Fruit fly (Drosophila melanogaster) whole organism, adult: Measurements from ENCODE around the gene GCC185.

ENCODE experiments used
- CG11617 ChIP-seq: fragments of 200-800 bp; sonication (Bioruptor generic); optimal IDR thresholded peaks from 2 replicates; lab custom pipeline; 2017; ENCODE audit warnings: mild to moderate bottlenecking, missing biosample characterization, missing genetic modification reagents, missing genetic modification characterization
- CG12768 ChIP-seq: fragments of 200-800 bp; sonication (Bioruptor generic); optimal IDR thresholded peaks from 2 replicates; lab custom pipeline; 2017; ENCODE audit warnings: missing biosample characterization, missing genetic modification characterization, mild to moderate bottlenecking, moderate library complexity, missing genetic modification reagents
- CG14711 ChIP-seq: fragments of 200-800 bp; sonication (Bioruptor generic); optimal IDR thresholded peaks from 2 replicates; lab custom pipeline; 2018; ENCODE audit warnings: missing biosample characterization, mild to moderate bottlenecking, missing genetic modification characterization, moderate library complexity
- CG1620 ChIP-seq: fragments of 200-800 bp; sonication (Bioruptor generic); optimal IDR thresholded peaks from 2 replicates; lab custom pipeline; 2016; ENCODE audit warnings: missing biosample characterization, missing genetic modification characterization
- CG33017 ChIP-seq: fragments of 200-800 bp; sonication (Bioruptor generic); optimal IDR thresholded peaks from 2 replicates; lab custom pipeline; 2018; ENCODE audit warnings: missing biosample characterization, mild to moderate bottlenecking, missing genetic modification characterization, moderate library complexity
- CG5204 ChIP-seq: fragments of 200-800 bp; sonication (Bioruptor generic); optimal IDR thresholded peaks from 2 replicates; lab custom pipeline; 2016; ENCODE audit warnings: missing biosample characterization, missing genetic modification characterization
- CG7045 ChIP-seq: fragments of 200-800 bp; sonication (Bioruptor generic); optimal IDR thresholded peaks from 2 replicates; lab custom pipeline; 2017; ENCODE audit warnings: missing biosample characterization, mild to moderate bottlenecking, missing genetic modification characterization
- CG7101 ChIP-seq: fragments of 200-800 bp; sonication (Bioruptor generic); optimal IDR thresholded peaks from 2 replicates; lab custom pipeline; 2018; ENCODE audit warnings: missing biosample characterization, mild to moderate bottlenecking, missing genetic modification characterization, moderate library complexity
- Clk ChIP-seq: fragments of 200-800 bp; sonication (Bioruptor generic); optimal IDR thresholded peaks from 2 replicates; lab custom pipeline; 2017; ENCODE audit warnings: missing biosample characterization, missing genetic modification characterization
- Crg-1 ChIP-seq: fragments of 200-800 bp; sonication (Bioruptor generic); optimal IDR thresholded peaks from 2 replicates; lab custom pipeline; 2016; ENCODE audit warnings: missing biosample characterization, missing genetic modification characterization
- Hr96 ChIP-seq: fragments of 200-800 bp; sonication (Bioruptor generic); optimal IDR thresholded peaks from 2 replicates; lab custom pipeline; 2016; ENCODE audit warnings: missing biosample characterization, missing genetic modification characterization
- Mnt ChIP-seq: fragments of 200-800 bp; sonication (Bioruptor generic); optimal IDR thresholded peaks from 2 replicates; lab custom pipeline; 2016; ENCODE audit warnings: missing biosample characterization, mild to moderate bottlenecking, missing genetic modification characterization
- bab1 ChIP-seq: fragments of 200-800 bp; sonication (Bioruptor generic); optimal IDR thresholded peaks from 3 replicates; lab custom pipeline; 2019; ENCODE audit warnings: missing biosample characterization, mild to moderate bottlenecking, missing genetic modification characterization, moderate library complexity
- cic ChIP-seq: fragments of 200-800 bp; sonication (Bioruptor generic); optimal IDR thresholded peaks from 2 replicates; lab custom pipeline; 2017; ENCODE audit warnings: missing biosample characterization, mild to moderate bottlenecking, missing genetic modification characterization, moderate library complexity
- cnc ChIP-seq, 2 experiments: fragments of >200 bp; optimal IDR thresholded peaks; 2 replicates each; lab custom pipeline; 2017
- kay ChIP-seq: fragments of 200-800 bp; sonication (Bioruptor generic); peaks from one replicate; lab custom pipeline; 2016; ENCODE audit warnings: missing biosample characterization, missing genetic modification characterization, borderline replicate concordance
- ovo ChIP-seq: fragments of 200-800 bp; sonication (Bioruptor generic); optimal IDR thresholded peaks from 2 replicates; lab custom pipeline; 2016; ENCODE audit warnings: missing biosample characterization, missing genetic modification characterization
- pad ChIP-seq: fragments of 200-800 bp; sonication (Bioruptor generic); optimal IDR thresholded peaks from 3 replicates; lab custom pipeline; 2017; ENCODE audit warnings: missing biosample characterization, missing genetic modification characterization, mild to moderate bottlenecking, moderate library complexity, missing genetic modification reagents
- tj ChIP-seq: fragments of 200-800 bp; sonication (Bioruptor generic); optimal IDR thresholded peaks from 3 replicates; lab custom pipeline; 2017; ENCODE audit warnings: missing biosample characterization, mild to moderate bottlenecking, missing genetic modification characterization, moderate library complexity
- toe ChIP-seq: fragments of 200-800 bp; sonication (Bioruptor generic); optimal IDR thresholded peaks from 2 replicates; lab custom pipeline; 2016; ENCODE audit warnings: missing biosample characterization, missing genetic modification characterization

Gene GCC185

DNA sequence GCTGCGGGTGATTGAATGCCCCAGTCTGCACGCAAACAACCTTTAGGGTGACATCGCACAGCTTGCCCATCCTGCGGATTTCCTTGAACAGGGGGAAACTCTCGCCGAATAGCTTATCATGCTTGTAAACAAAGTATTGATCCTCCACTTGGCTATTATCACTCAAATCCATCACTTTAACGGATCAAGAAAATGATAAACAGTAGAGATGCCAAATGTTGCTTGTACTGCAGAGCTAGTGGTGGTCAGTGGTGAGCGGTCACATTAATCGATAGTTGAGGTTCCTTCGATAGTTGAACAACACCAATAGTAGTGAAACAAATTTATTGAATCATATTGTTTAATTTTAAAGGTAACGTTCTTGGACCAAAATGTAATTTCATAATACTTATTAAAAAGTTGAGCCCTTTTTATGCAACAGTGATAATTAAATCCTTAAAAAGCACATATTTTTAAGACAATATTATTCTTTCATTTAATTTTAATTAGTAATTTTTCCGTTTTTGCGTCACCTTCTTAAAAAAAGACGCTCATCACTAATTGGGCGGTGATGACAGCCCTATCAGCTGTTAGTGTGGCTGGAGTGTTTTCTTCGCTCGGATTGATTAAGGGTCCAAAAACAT, at the start of gene GCC185, which contains the start of gene KLHL18:
Gene GCC185, plus strand, starts transcription at position 571 of the 623 bp plus-strand sequence.
Gene KLHL18, minus strand, starts transcription at position 233 of the 623 bp plus-strand sequence.
- peak; percentile 61 for TF ChIP-seq pad (GFP tag; lab: Kevin White, UChicago)
- peak; percentile 78 for TF ChIP-seq CG5204 (GFP tag; lab: Kevin White, UChicago)
- peak; percentile 79 for TF ChIP-seq Hr96 (GFP tag; lab: Kevin White, UChicago)
- peak; percentile 72 for TF ChIP-seq Crg-1 (GFP tag; lab: Kevin White, UChicago)
- TF ChIP-seq CG14711: peak; percentile 92
- TF ChIP-seq Clk: peak; percentile 77
- peak; percentile 78 for TF ChIP-seq bab1 (GFP tag; lab: Kevin White, UChicago)
- peak; percentile 79 for TF ChIP-seq CG7101
- no peak for TF ChIP-seq kay (GFP tag; lab: Kevin White, UChicago)
- TF ChIP-seq CG11617 (GFP tag; lab: Kevin White, UChicago): peak; percentile 85
- no peak for TF ChIP-seq cnc (optimal IDR thresholded peaks at IDR 0.05; lab: Kevin White, UChicago)
- peak; percentile 66 for TF ChIP-seq ovo (GFP tag; lab: Kevin White, UChicago)
- peak; percentile 14 for TF ChIP-seq cic (GFP tag; lab: Kevin White, UChicago)
- TF ChIP-seq CG1620 (GFP tag; lab: Kevin White, UChicago): peak; percentile 78
- TF ChIP-seq Mnt: peak; percentile 68
- peak; percentile 75 for TF ChIP-seq CG12768 (GFP tag; lab: Kevin White, UChicago)
- TF ChIP-seq toe: peak; percentile 94
- peak; percentile 82 for TF ChIP-seq CG7045 (GFP tag; lab: Kevin White, UChicago)
- TF ChIP-seq tj: peak; percentile 64
- TF ChIP-seq CG33017 (tag; lab: Kevin White, UChicago): peak; percentile 53

DNA sequence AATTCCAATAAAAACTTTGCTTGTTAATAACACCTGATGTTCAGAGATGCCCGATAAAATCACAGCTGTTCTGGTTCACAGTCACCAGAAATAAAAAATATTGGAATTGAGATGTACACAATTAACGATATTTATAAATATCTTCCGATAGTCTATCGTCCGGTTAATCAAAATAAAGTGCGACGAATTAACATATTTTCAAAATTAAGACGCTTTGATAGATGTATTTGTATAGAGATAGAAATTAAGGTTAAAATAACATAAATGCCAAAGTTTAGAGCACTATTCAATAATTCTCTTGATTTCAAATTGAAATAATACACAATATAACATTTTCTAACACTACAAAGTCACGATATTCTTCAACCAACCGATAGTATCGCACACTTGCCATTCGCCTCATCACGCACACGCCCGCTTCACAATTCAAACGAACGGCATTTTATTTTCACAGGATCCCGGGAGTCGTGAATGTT, 47.8 kb upstream of the GCC185 start, which contains the start of the genes CG3281 and aurA:
Gene CG3281, minus strand, starts transcription at position 67 of the 476 bp plus-strand sequence.
Gene aurA, plus strand, starts transcription at position 386 of the 476 bp plus-strand sequence.
- TF ChIP-seq toe: peak; percentile 94
- peak; percentile 80 for TF ChIP-seq Clk
- peak; percentile 80 for TF ChIP-seq CG7101
- no peak for TF ChIP-seq kay (GFP tag; lab: Kevin White, UChicago)
- TF ChIP-seq CG14711: peak; percentile 69
- peak; percentile 72 for TF ChIP-seq pad (GFP tag; lab: Kevin White, UChicago)
- TF ChIP-seq tj: peak; percentile 47
- peak; percentile 60 for TF ChIP-seq CG12768 (GFP tag; lab: Kevin White, UChicago)
- TF ChIP-seq CG33017 (tag; lab: Kevin White, UChicago): peak; percentile 48
- TF ChIP-seq cnc (optimal IDR thresholded peaks at IDR 0.05; lab: Kevin White, UChicago): no peak
- peak; percentile 93 for TF ChIP-seq CG1620 (GFP tag; lab: Kevin White, UChicago)
- peak; percentile 81 for TF ChIP-seq CG11617 (GFP tag; lab: Kevin White, UChicago)
- TF ChIP-seq CG5204 (GFP tag; lab: Kevin White, UChicago): peak; percentile 90
- peak; percentile 7 for TF ChIP-seq cic (GFP tag; lab: Kevin White, UChicago)
- TF ChIP-seq bab1 (GFP tag; lab: Kevin White, UChicago): peak; percentile 91
- TF ChIP-seq Mnt: peak; percentile 58
- peak; percentile 86 for TF ChIP-seq ovo (GFP tag; lab: Kevin White, UChicago)
- TF ChIP-seq Hr96 (GFP tag; lab: Kevin White, UChicago): peak; percentile 83
- peak; percentile 54 for TF ChIP-seq CG7045 (GFP tag; lab: Kevin White, UChicago)
- TF ChIP-seq Crg-1 (GFP tag; lab: Kevin White, UChicago): peak; percentile 81

DNA sequence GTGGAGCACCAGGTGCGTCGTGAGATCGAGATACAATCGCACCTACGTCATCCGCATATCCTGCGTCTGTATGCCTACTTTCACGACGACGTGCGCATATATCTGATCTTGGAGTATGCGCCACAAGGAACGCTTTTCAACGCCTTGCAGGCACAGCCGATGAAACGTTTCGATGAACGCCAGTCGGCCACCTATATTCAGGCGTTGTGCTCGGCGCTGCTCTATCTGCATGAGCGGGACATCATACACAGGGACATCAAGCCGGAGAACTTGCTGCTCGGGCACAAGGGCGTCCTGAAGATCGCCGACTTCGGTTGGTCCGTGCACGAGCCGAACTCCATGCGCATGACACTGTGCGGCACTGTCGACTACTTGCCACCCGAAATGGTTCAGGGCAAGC, 46.6 kb upstream of the GCC185 start:
- TF ChIP-seq CG7101: no peak
- TF ChIP-seq kay (GFP tag; lab: Kevin White, UChicago): no peak
- no peak for TF ChIP-seq CG1620 (GFP tag; lab: Kevin White, UChicago)
- no peak for TF ChIP-seq CG12768 (GFP tag; lab: Kevin White, UChicago)
- no peak for TF ChIP-seq tj
- TF ChIP-seq Mnt: no peak
- TF ChIP-seq CG11617 (GFP tag; lab: Kevin White, UChicago): no peak
- no peak for TF ChIP-seq pad (GFP tag; lab: Kevin White, UChicago)
- TF ChIP-seq CG5204 (GFP tag; lab: Kevin White, UChicago): no peak

DNA sequence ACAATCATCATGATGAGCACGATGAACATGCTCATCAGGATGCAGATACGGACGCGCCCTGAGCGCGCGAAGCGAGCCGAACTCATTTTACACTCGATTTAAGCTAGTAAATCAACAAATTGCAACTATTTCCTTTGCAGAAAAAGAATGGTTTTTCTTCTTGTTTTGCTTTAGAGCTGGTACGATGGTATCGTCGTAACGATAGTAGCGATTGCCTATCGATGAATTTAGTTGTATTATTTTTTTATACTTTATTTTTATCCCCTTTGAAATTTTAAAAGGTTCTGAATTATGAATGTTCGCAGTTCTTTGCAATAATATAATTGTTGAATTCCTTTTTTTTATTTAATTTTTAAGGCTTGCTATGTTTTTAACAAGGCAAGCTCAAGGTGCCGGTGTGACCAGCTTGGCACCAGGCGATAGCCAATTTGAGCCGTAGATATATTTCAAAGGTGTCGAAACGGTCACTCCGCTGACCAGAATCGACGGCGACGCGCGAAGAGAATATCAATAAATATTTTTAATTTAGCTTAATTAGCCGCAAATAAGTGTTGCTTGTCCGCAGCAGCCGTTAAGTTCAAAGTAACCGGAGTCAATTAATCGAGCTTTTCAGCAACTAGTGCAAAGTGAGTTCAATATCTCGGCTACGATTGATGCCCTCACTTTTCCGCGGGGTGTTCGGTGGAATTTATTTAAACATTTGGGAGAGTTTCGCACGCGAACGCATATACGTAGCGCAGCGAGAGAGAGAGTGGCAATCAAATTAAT, 43.1 kb upstream of the GCC185 start, which contains the start of the genes CG12213 and GC1:
Gene CG12213, minus strand, starts transcription at position 430 of the 768 bp plus-strand sequence.
Gene GC1, plus strand, starts transcription at position 447 of the 768 bp plus-strand sequence.
- peak; percentile 30 for TF ChIP-seq CG14711
- TF ChIP-seq CG1620 (GFP tag; lab: Kevin White, UChicago): peak; percentile 32
- peak; percentile 62 for TF ChIP-seq toe
- TF ChIP-seq Mnt: peak; percentile 24
- TF ChIP-seq cic (GFP tag; lab: Kevin White, UChicago): no peak
- TF ChIP-seq CG7101: peak; percentile 39
- no peak for TF ChIP-seq CG12768 (GFP tag; lab: Kevin White, UChicago)
- peak; percentile 53 for TF ChIP-seq CG5204 (GFP tag; lab: Kevin White, UChicago)
- no peak for TF ChIP-seq kay (GFP tag; lab: Kevin White, UChicago)
- peak; percentile 46 for TF ChIP-seq CG11617 (GFP tag; lab: Kevin White, UChicago)
- TF ChIP-seq bab1 (GFP tag; lab: Kevin White, UChicago): peak; percentile 56
- peak; percentile 7 for TF ChIP-seq Hr96 (GFP tag; lab: Kevin White, UChicago)
- no peak for TF ChIP-seq cnc (optimal IDR thresholded peaks at IDR 0.05; lab: Kevin White, UChicago)
